Fruit fly (Drosophila melanogaster) whole organism, prepupa: ENCODE results near the gene CG8833.

ENCODE experiments used
- CG11762 ChIP-seq: fragments of 200-800 bp; sonication (Bioruptor generic); optimal IDR thresholded peaks from 3 replicates; lab custom pipeline; 2016; ENCODE audit warnings: missing biosample characterization, missing genetic modification characterization; ENCODE audit not compliant: insufficient read depth
- CG16779 ChIP-seq: fragments of 200-800 bp; sonication (Bioruptor generic); optimal IDR thresholded peaks from 3 replicates; lab custom pipeline; 2017; ENCODE audit warnings: missing biosample characterization, mild to moderate bottlenecking, missing genetic modification characterization
- CG3032 ChIP-seq: fragments of 200-800 bp; optimal IDR thresholded peaks from 2 replicates; lab custom pipeline; 2019; ENCODE audit warnings: missing biosample characterization, mild to moderate bottlenecking, missing genetic modification characterization, moderate library complexity
- CG31627 ChIP-seq: fragments of 200-800 bp; sonication (Bioruptor generic); optimal IDR thresholded peaks from 3 replicates; lab custom pipeline; 2016; ENCODE audit warnings: missing biosample characterization, missing genetic modification characterization
- CG7368 ChIP-seq: fragments of 200-800 bp; sonication (Bioruptor generic); optimal IDR thresholded peaks from 3 replicates; lab custom pipeline; 2016; ENCODE audit warnings: missing biosample characterization, missing genetic modification characterization
- Lpt ChIP-seq: fragments of 200-800 bp; sonication (Bioruptor generic); optimal IDR thresholded peaks from 3 replicates; lab custom pipeline; 2016; ENCODE audit warnings: missing biosample characterization, missing genetic modification characterization
- Sox15 ChIP-seq: fragments of 200-800 bp; sonication (Bioruptor generic); optimal IDR thresholded peaks from 3 replicates; lab custom pipeline; 2016; ENCODE audit warnings: missing biosample characterization, missing genetic modification characterization
- acj6 ChIP-seq: fragments of 200-800 bp; sonication (Bioruptor generic); optimal IDR thresholded peaks from 3 replicates; lab custom pipeline; 2016; ENCODE audit warnings: missing biosample characterization, missing genetic modification characterization
- cyc ChIP-seq: fragments of 200-800 bp; sonication (Bioruptor generic); optimal IDR thresholded peaks from 3 replicates; lab custom pipeline; 2016; ENCODE audit warnings: missing biosample characterization, missing genetic modification characterization
- dsx ChIP-seq: fragments of 200-800 bp; optimal IDR thresholded peaks from 3 replicates; lab custom pipeline; 2019; ENCODE audit warnings: missing biosample characterization, mild to moderate bottlenecking, missing genetic modification characterization, moderate library complexity; ENCODE audit not compliant: poor library complexity, severe bottlenecking

DNA sequence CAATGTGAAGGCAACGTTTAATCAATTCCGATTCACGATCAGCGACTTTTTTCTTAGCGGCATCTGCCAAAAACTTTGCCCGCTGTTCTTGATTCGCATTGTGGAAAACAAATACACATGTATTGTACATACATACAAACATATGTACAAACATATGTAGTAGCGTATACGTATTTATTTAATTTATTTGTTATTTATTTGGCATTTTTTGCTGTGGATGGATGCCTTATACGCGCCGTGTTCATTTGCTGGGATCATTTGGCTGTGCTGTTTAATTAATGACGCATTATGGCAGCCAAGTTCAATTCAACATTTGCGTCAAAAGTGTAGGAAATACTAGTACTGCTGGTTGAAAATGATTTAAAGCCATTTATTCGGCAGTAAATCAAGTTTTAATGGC, 16.0 kb downstream of the CG8833 start:
- TF ChIP-seq Sox15 (GFP tag; lab: Kevin White, UChicago) (no peak), CG31627 (GFP tag; lab: Kevin White, UChicago) (no peak), dsx (GFP tag; lab: Kevin White, UChicago) (no peak), CG16779 (tag; lab: Kevin White, UChicago) (no peak), acj6 (GFP tag; lab: Kevin White, UChicago) (no peak), CG11762 (GFP tag; lab: Kevin White, UChicago) (no peak), CG3032 (no peak), CG7368 (GFP tag; lab: Kevin White, UChicago) (no peak), cyc (GFP tag; lab: Kevin White, UChicago) (no peak), Lpt (no peak)
